Fruit fly (Drosophila melanogaster) whole organism, prepupa: ENCODE data around the gene CG14183.

Experiments
- Blimp-1 ChIP-seq: fragments of 200-800 bp; sonication (Bioruptor generic); optimal IDR thresholded peaks from 3 replicates; lab custom pipeline; 2017; ENCODE audit warnings: missing biosample characterization, missing genetic modification characterization, mild to moderate bottlenecking, moderate library complexity, missing genetic modification reagents
- CG32006 ChIP-seq: fragments of 200-800 bp; sonication (Bioruptor generic); optimal IDR thresholded peaks from 3 replicates; lab custom pipeline; 2017; ENCODE audit warnings: missing biosample characterization, mild to moderate bottlenecking, missing genetic modification characterization
- CG8319 ChIP-seq: fragments of 200-800 bp; sonication (Bioruptor generic); optimal IDR thresholded peaks from 3 replicates; lab custom pipeline; 2016; ENCODE audit warnings: missing biosample characterization, missing genetic modification characterization
- Smox ChIP-seq: fragments of 200-800 bp; sonication (Bioruptor generic); optimal IDR thresholded peaks from 3 replicates; lab custom pipeline; 2016; ENCODE audit warnings: missing biosample characterization, missing genetic modification characterization
- Sox14 ChIP-seq: fragments of 200-800 bp; sonication (Bioruptor generic); optimal IDR thresholded peaks from 3 replicates; lab custom pipeline; 2016; ENCODE audit warnings: missing biosample characterization, missing genetic modification characterization

- TF ChIP-seq CG8319 (no peak), Sox14 (GFP tag; lab: Kevin White, UChicago) (no peak), Blimp-1 (no peak), CG32006 (no peak), Smox (GFP tag; lab: Kevin White, UChicago) (no peak)
These were observed 46.2 kb downstream of the CG14183 start, which contains the start of gene CG17732 for dm6 chr3L:19981385-19981784.
